Worm (Caenorhabditis elegans) whole organism, young adult: ENCODE data around the gene mboa-6.

Experiments used
- B0261.1 ChIP-seq: sonication (generic microtip); optimal IDR thresholded peaks from 2 replicates; lab custom pipeline; 2016; ENCODE audit warnings: mild to moderate bottlenecking, missing genetic modification characterization, moderate library complexity, missing compliant biosample characterization
- B0336.3 ChIP-seq: fragments of 200-800 bp; sonication (Bioruptor generic); IDR thresholded peaks from 2 replicates; pipeline ENCODE4 v1.3.6; 2022; ENCODE audit warnings: missing genetic modification characterization, missing compliant biosample characterization
- F23B12.7 ChIP-seq: sonication (generic microtip); optimal IDR thresholded peaks from 2 replicates; lab custom pipeline; 2017; ENCODE audit warnings: missing genetic modification characterization, mild to moderate bottlenecking, missing compliant biosample characterization, antibody characterized with exemption, moderate library complexity; ENCODE audit not compliant: insufficient read depth
- F39B2.1 ChIP-seq: fragments of 200-800 bp; sonication (Bioruptor generic); IDR thresholded peaks from 2 replicates; pipeline ENCODE4 v1.3.6; 2022; ENCODE audit warnings: missing genetic modification reagents, missing genetic modification characterization, missing compliant biosample characterization
- aptf-2 ChIP-seq: fragments of 200-800 bp; sonication (Bioruptor generic); conservative IDR thresholded peaks from 2 replicates; pipeline ENCODE4 v1.3.6; 2022; ENCODE audit warnings: missing genetic modification reagents, missing genetic modification characterization, missing compliant biosample characterization
- aptf-3 ChIP-seq: fragments of 200-800 bp; sonication (Bioruptor generic); IDR thresholded peaks from 2 replicates; pipeline ENCODE4 v1.3.6; 2022; ENCODE audit warnings: missing genetic modification characterization, missing compliant biosample characterization
- athp-1 ChIP-seq: sonication (generic microtip); optimal IDR thresholded peaks from 2 replicates; lab custom pipeline; 2017; ENCODE audit warnings: mild to moderate bottlenecking, missing genetic modification characterization, missing compliant biosample characterization
- attf-3 ChIP-seq: fragments of 200-800 bp; sonication (Bioruptor generic); conservative IDR thresholded peaks from 2 replicates; pipeline ENCODE4 v1.3.6; 2022; ENCODE audit warnings: missing genetic modification reagents, missing genetic modification characterization, missing compliant biosample characterization
- ceh-100 ChIP-seq: fragments of 200-800 bp; sonication (Bioruptor generic); IDR thresholded peaks from 2 replicates; pipeline ENCODE4 v1.3.6; 2022; ENCODE audit warnings: missing genetic modification reagents, missing genetic modification characterization, missing compliant biosample characterization
- ceh-27 ChIP-seq: fragments of 200-800 bp; sonication (Bioruptor generic); optimal IDR thresholded peaks from 2 replicates; lab custom pipeline; 2018; ENCODE audit warnings: mild to moderate bottlenecking, missing genetic modification characterization, moderate library complexity, missing compliant biosample characterization
- ceh-40 ChIP-seq: fragments of 200-800 bp; sonication (Bioruptor generic); IDR thresholded peaks from 2 replicates; pipeline ENCODE4 v1.3.6; 2022; ENCODE audit warnings: missing genetic modification characterization, missing compliant biosample characterization
- ceh-91 ChIP-seq: fragments of 200-800 bp; sonication (Bioruptor generic); IDR thresholded peaks from 2 replicates; pipeline ENCODE4 v1.3.6; 2022; ENCODE audit warnings: missing genetic modification reagents, missing genetic modification characterization, missing compliant biosample characterization
- dpl-1 ChIP-seq: fragments of 150-350 bp; optimal IDR thresholded peaks from 2 replicates; lab custom pipeline; 2014; ENCODE audit warnings: missing biosample characterization, missing genetic modification reagents, missing genetic modification characterization
- egl-44 ChIP-seq: fragments of 200-800 bp; sonication (Bioruptor generic); IDR thresholded peaks from 2 replicates; pipeline ENCODE4 v1.3.6; 2022; ENCODE audit warnings: missing genetic modification reagents, missing genetic modification characterization, missing compliant biosample characterization
- fkh-3 ChIP-seq: sonication (generic microtip); optimal IDR thresholded peaks from 2 replicates; lab custom pipeline; 2016; ENCODE audit warnings: mild to moderate bottlenecking, missing genetic modification characterization, missing compliant biosample characterization
- hlh-26 ChIP-seq: fragments of 200-800 bp; sonication (Bioruptor generic); conservative IDR thresholded peaks from 2 replicates; pipeline ENCODE4 v1.3.6; 2022; ENCODE audit warnings: missing genetic modification reagents, missing genetic modification characterization, missing compliant biosample characterization
- hmg-1.2 ChIP-seq: fragments of 200-800 bp; sonication (Bioruptor generic); IDR thresholded peaks from 2 replicates; pipeline ENCODE4 v1.3.6; 2022; ENCODE audit warnings: missing genetic modification reagents, missing genetic modification characterization, missing compliant biosample characterization
- let-607 ChIP-seq, 2 experiments: fragments of 200-800 bp in 1 of 2; sonication (Bioruptor generic) in 1 of 2; sonication (generic microtip) in 1 of 2; optimal IDR thresholded peaks; 2 replicates each; lab custom pipeline; 2016 to 2018; ENCODE audit warnings: mild to moderate bottlenecking in 2 of 2, missing compliant biosample characterization in 2 of 2, missing genetic modification characterization in 2 of 2, moderate library complexity in 2 of 2, missing genotype in 1 of 2
- lin-35 ChIP-seq, 3 experiments: fragments of 150-350 bp in 2 of 3; sonication (generic microtip) in 1 of 3; optimal IDR thresholded peaks; 2 replicates each; lab custom pipeline; 2014 to 2018; ENCODE audit warnings: missing biosample characterization in 3 of 3, missing genetic modification characterization in 3 of 3, missing genetic modification reagents in 3 of 3
- lin-54 ChIP-seq: fragments of 200-800 bp; sonication (Bioruptor generic); optimal IDR thresholded peaks from 2 replicates; lab custom pipeline; 2018; ENCODE audit warnings: mild to moderate bottlenecking, missing genetic modification characterization, missing compliant biosample characterization
- lir-1 ChIP-seq: fragments of 200-800 bp; sonication (Bioruptor generic); conservative IDR thresholded peaks from 2 replicates; pipeline ENCODE4 v1.3.6; 2022; ENCODE audit warnings: missing genetic modification reagents, missing genetic modification characterization, missing compliant biosample characterization
- lsl-1 ChIP-seq: fragments of 200-800 bp; sonication (Bioruptor generic); optimal IDR thresholded peaks from 2 replicates; lab custom pipeline; 2018; ENCODE audit warnings: mild to moderate bottlenecking, missing genetic modification characterization, moderate library complexity, missing compliant biosample characterization
- madf-8 ChIP-seq: fragments of 200-800 bp; sonication (Bioruptor generic); conservative IDR thresholded peaks from 2 replicates; pipeline ENCODE4 v1.3.6; 2022; ENCODE audit warnings: missing genetic modification reagents, missing genetic modification characterization, missing compliant biosample characterization
- rec-8 ChIP-seq, 2 experiments: sonication (generic microtip); optimal IDR thresholded peaks; 2 replicates each; lab custom pipeline; 2016; ENCODE audit warnings: mild to moderate bottlenecking in 2 of 2, missing genetic modification characterization in 2 of 2, missing genetic modification reagents in 2 of 2, missing genotype in 2 of 2, missing biosample characterization in 1 of 2, missing compliant biosample characterization in 1 of 2, moderate library complexity in 1 of 2
- repo-1 ChIP-seq: sonication (generic microtip); optimal IDR thresholded peaks from 2 replicates; lab custom pipeline; 2017; ENCODE audit warnings: mild to moderate bottlenecking, missing genetic modification characterization, missing compliant biosample characterization
- sptf-2 ChIP-seq: fragments of 200-800 bp; sonication (Bioruptor generic); optimal IDR thresholded peaks from 2 replicates; lab custom pipeline; 2018; ENCODE audit warnings: mild to moderate bottlenecking, missing genetic modification characterization, missing compliant biosample characterization
- tbp1 ChIP-seq: fragments of 200-800 bp; sonication (Bioruptor generic); optimal IDR thresholded peaks from 2 replicates; lab custom pipeline; 2018; ENCODE audit warnings: mild to moderate bottlenecking, missing genetic modification characterization, missing compliant biosample characterization
- unc-130 ChIP-seq: sonication (generic microtip); optimal IDR thresholded peaks from 2 replicates; lab custom pipeline; 2016; ENCODE audit warnings: missing genetic modification reagents, missing genetic modification characterization, missing compliant biosample characterization
- zfh-2 ChIP-seq: fragments of 200-800 bp; sonication (Bioruptor generic); conservative IDR thresholded peaks from 2 replicates; pipeline ENCODE4 v1.3.6; 2022; ENCODE audit warnings: missing genetic modification reagents, missing genetic modification characterization, missing compliant biosample characterization
- zim-3 ChIP-seq: sonication (generic microtip); optimal IDR thresholded peaks from 2 replicates; lab custom pipeline; 2017; ENCODE audit warnings: mild to moderate bottlenecking, missing genetic modification characterization, moderate library complexity, missing compliant biosample characterization
- ztf-18 ChIP-seq: sonication (generic microtip); optimal IDR thresholded peaks from 2 replicates; lab custom pipeline; 2016; ENCODE audit warnings: missing genotype, mild to moderate bottlenecking, missing genetic modification characterization, missing compliant biosample characterization

Gene mboa-6

ce11 chrIII:1918311-1918932 lies 43.3 kb downstream of the mboa-6 start:
- TF ChIP-seq lin-35 (GFP tag; optimal IDR thresholded peaks at IDR 0.05; lab: Kevin White, UChicago) (no peak), ceh-27 (GFP tag; lab: Kevin White, UChicago) (no peak), zfh-2 (no peak), ztf-18 (tag; lab: Kevin White, UChicago) (no peak), lir-1 (no peak), egl-44 (GFP tag; lab: Robert Waterston, UW) (no peak), let-607 (tag; optimal IDR thresholded peaks at IDR 0.05; lab: Kevin White, UChicago) (no peak), rec-8 (tag; optimal IDR thresholded peaks at IDR 0.05; lab: Kevin White, UChicago) (no peak), unc-130 (GFP tag; lab: Kevin White, UChicago) (no peak), hlh-26 (GFP tag; lab: Robert Waterston, UW) (no peak)

- TF ChIP-seq tbp1 = no peak
- no peak for TF ChIP-seq lsl-1
- no peak for TF ChIP-seq madf-8 (GFP tag; lab: Robert Waterston, UW)
- no peak for TF ChIP-seq lin-54
- no peak for TF ChIP-seq dpl-1 (GFP tag; lab: Kevin White, UChicago)
- no peak for TF ChIP-seq aptf-2 (GFP tag; lab: Robert Waterston, UW)
- TF ChIP-seq hmg-1.2 (GFP tag; lab: Robert Waterston, UW) = peak; percentile 8; the same call in 1 of the 2 replicates
- peak in 1 of 3 experiments; percentile 54 for TF ChIP-seq lin-35 (GFP tag; optimal IDR thresholded peaks at IDR 0.05; lab: Kevin White, UChicago)
- TF ChIP-seq athp-1 (tag; lab: Kevin White, UChicago) = peak; percentile 47
- TF ChIP-seq B0261.1 (tag; lab: Kevin White, UChicago) = no peak
- no peak for TF ChIP-seq F39B2.1 (GFP tag; lab: Robert Waterston, UW)
- TF ChIP-seq aptf-3 = no peak
- TF ChIP-seq sptf-2 (GFP tag; lab: Kevin White, UChicago) = no peak
- no peak for TF ChIP-seq zim-3 (tag; lab: Kevin White, UChicago)
- peak; percentile 98 for TF ChIP-seq attf-3 (GFP tag; lab: Robert Waterston, UW)
- no peak for TF ChIP-seq fkh-3
- peak; percentile 67 for TF ChIP-seq F23B12.7 (tag; lab: Kevin White, UChicago)
- TF ChIP-seq repo-1 (tag; lab: Kevin White, UChicago) = no peak
These were observed 56.2 kb downstream of the mboa-6 start, which contains the start of the genes B0524.6 and pqn-41 for ce11 chrIII:1905589-1905988. B0524.6 (minus strand) TSS chrIII:1905640. pqn-41 (plus strand) TSS chrIII:1905958.

- TF ChIP-seq B0336.3 = no peak
- TF ChIP-seq ceh-91 = no peak
- TF ChIP-seq F39B2.1 (GFP tag; lab: Robert Waterston, UW) = no peak
- TF ChIP-seq ceh-100 (GFP tag; lab: Robert Waterston, UW) = no peak
- no peak for TF ChIP-seq ceh-40 (GFP tag; lab: Robert Waterston, UW)
These were observed 57.8 kb downstream of the mboa-6 start for ce11 chrIII:1903966-1904365.
